Fruit fly (Drosophila melanogaster): ENCODE data around the gene Mcm2.

Mcm2 gene

DNA sequence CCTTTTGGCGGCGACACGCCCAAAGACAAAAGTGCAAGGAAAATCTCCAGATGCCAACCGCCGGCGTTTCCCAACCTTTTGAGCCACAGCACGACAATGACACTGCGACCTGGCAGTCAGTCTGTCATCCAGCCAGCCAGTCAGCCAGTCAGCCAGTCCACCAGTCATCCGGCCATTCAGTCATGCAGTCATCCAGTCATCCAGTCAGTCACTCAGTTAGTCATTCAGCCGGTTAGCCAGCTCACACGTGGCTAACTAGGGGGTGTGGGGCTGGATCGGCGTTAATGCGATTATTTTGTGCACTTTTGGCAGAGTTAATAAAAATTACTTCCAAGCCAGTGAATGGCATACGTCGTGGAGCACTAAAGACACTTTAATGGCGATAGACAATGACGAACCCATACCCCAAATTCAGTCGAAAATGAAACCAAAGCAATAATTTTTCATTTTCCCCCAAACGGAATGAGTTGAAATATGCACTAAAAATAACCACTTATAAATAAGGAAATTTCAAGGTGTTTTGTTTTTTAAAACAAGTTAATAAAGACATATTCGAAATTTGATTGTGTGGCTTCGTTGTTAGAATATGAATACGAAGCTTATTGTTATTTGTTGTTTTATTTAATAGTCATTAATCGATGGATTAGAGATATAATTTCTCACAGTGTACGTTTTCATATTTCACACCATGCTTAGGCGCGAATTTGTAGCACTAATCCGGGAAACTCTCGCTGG lies 39.9 kb upstream of the Mcm2 start:
- TF ChIP-seq dysf (GFP tag; IDR thresholded peaks at IDR 0.05) (no peak), CG10959 (GFP tag; IDR thresholded peaks at IDR 0.05) (no peak), Blimp-1 (GFP tag; optimal IDR thresholded peaks at IDR 0.05) (peak; percentile 31), ara (GFP tag; IDR thresholded peaks at IDR 0.05) (no peak), gce (GFP tag; IDR thresholded peaks at IDR 0.05) (no peak), CG2712 (tag; optimal IDR thresholded peaks at IDR 0.05) (peak; percentile 48), Sry-β (GFP tag; optimal IDR thresholded peaks at IDR 0.05) (no peak), Nf-YB (GFP tag; optimal IDR thresholded peaks at IDR 0.05) (no peak), pum (GFP tag; optimal IDR thresholded peaks at IDR 0.05) (no peak), vvl (GFP tag; IDR thresholded peaks at IDR 0.05) (no peak), CG30020 (tag; optimal IDR thresholded peaks at IDR 0.05) (no peak), Hey (tag; optimal IDR thresholded peaks at IDR 0.05) (no peak), CG10979 (tag; optimal IDR thresholded peaks at IDR 0.05) (peak; percentile 51), Sox102F (GFP tag; optimal IDR thresholded peaks at IDR 0.05) (peak; percentile 30), chif (GFP tag; optimal IDR thresholded peaks at IDR 0.05) (no peak), CG14710 (tag; optimal IDR thresholded peaks at IDR 0.05) (peak; percentile 28), CG17912 (GFP tag; optimal IDR thresholded peaks at IDR 0.05) (no peak), Xrp1 (GFP tag; IDR thresholded peaks at IDR 0.05) (peak; percentile 61), CG12391 (tag; optimal IDR thresholded peaks at IDR 0.05) (peak; percentile 27), Lim3 (GFP tag; IDR thresholded peaks at IDR 0.05) (no peak), CG31441 (GFP tag; IDR thresholded peaks at IDR 0.05) (peak; percentile 39; the same call in 1 of the 2 replicates), CHES-1-like (GFP tag; optimal IDR thresholded peaks at IDR 0.05) (no peak), her (GFP tag; optimal IDR thresholded peaks at IDR 0.05) (no peak), zfh1 (GFP tag; IDR thresholded peaks at IDR 0.05) (no peak), CG6272 (GFP tag; IDR thresholded peaks at IDR 0.05) (no peak), Hmx (GFP tag; optimal IDR thresholded peaks at IDR 0.05) (no peak), HmgD (GFP tag; optimal IDR thresholded peaks at IDR 0.05) (no peak), CG6765 (GFP tag; optimal IDR thresholded peaks at IDR 0.05) (no peak), klu (GFP tag; IDR thresholded peaks at IDR 0.05) (0 out of 2 replicates have a peak, but pooled peaks have one; percentile 4), CG8944 (GFP tag; optimal IDR thresholded peaks at IDR 0.05) (no peak), croc (GFP tag; conservative IDR thresholded peaks at IDR 0.05) (no peak), ttk (GFP tag; IDR thresholded peaks at IDR 0.05) (0 out of 2 replicates have a peak, but pooled peaks have one; percentile 37), fd96Cb (tag; optimal IDR thresholded peaks at IDR 0.05) (peak; percentile 4), CG10462 (GFP tag; optimal IDR thresholded peaks at IDR 0.05) (no peak), CG18262 (tag; optimal IDR thresholded peaks at IDR 0.05) (peak; percentile 53), ro (GFP tag; IDR thresholded peaks at IDR 0.05) (no peak), dmrt99B (tag; optimal IDR thresholded peaks at IDR 0.05) (peak; percentile 41), CG8388 (GFP tag; optimal IDR thresholded peaks at IDR 0.05) (peak; percentile 6), CG9727 (GFP tag; optimal IDR thresholded peaks at IDR 0.05) (peak; percentile 11), CG8281 (tag; optimal IDR thresholded peaks at IDR 0.05) (peak; percentile 95), YL-1 (GFP tag; optimal IDR thresholded peaks at IDR 0.05) (no peak), CG3065 (GFP tag; optimal IDR thresholded peaks at IDR 0.05) (no peak), CG17361 (GFP tag; IDR thresholded peaks at IDR 0.05) (no peak), CG17568 (GFP tag; optimal IDR thresholded peaks at IDR 0.05) (no peak), CG7271 (tag; optimal IDR thresholded peaks at IDR 0.05) (no peak), PHDP (tag; optimal IDR thresholded peaks at IDR 0.05) (peak; percentile 15), B-H2 (GFP tag; optimal IDR thresholded peaks at IDR 0.05) (no peak), CG2120 (GFP tag; optimal IDR thresholded peaks at IDR 0.05) (no peak), CG17802 (tag; optimal IDR thresholded peaks at IDR 0.05) (no peak), CG10267 (tag; optimal IDR thresholded peaks at IDR 0.05) (peak; percentile 15)

Measured in whole organism, embryonic.